Worm (Caenorhabditis elegans) whole organism, L1 larva: Measurements from ENCODE around the gene alkb-1.

Experiments used
- C16A3.4 ChIP-seq: fragments of 150-350 bp; optimal IDR thresholded peaks from 2 replicates; lab custom pipeline; 2014; ENCODE audit warnings: missing biosample characterization, missing genetic modification characterization
- C34B4.2 ChIP-seq: sonication (generic microtip); optimal IDR thresholded peaks from 2 replicates; lab custom pipeline; 2017; ENCODE audit warnings: mild to moderate bottlenecking, missing genetic modification characterization, missing compliant biosample characterization
- F16B12.6 ChIP-seq: fragments of 150-350 bp; optimal IDR thresholded peaks from 2 replicates; lab custom pipeline; 2014; ENCODE audit warnings: missing biosample characterization, missing genetic modification characterization
- Y116A8C.19 ChIP-seq: sonication (generic microtip); optimal IDR thresholded peaks from 2 replicates; lab custom pipeline; 2016; ENCODE audit warnings: missing compliant biosample characterization, missing genetic modification characterization, borderline replicate concordance
- aha-1 ChIP-seq: fragments of 150-350 bp; optimal IDR thresholded peaks from 2 replicates; lab custom pipeline; 2014; ENCODE audit warnings: missing biosample characterization, missing genetic modification characterization
- alr-1 ChIP-seq: fragments of 200-800 bp; sonication (Bioruptor generic); optimal IDR thresholded peaks from 2 replicates; lab custom pipeline; 2018; ENCODE audit warnings: borderline replicate concordance, mild to moderate bottlenecking, missing genetic modification characterization, missing compliant biosample characterization
- ama-1 ChIP-seq: fragments of 150-350 bp; optimal IDR thresholded peaks from 2 replicates; lab custom pipeline; 2014
- blmp-1 ChIP-seq: fragments of 150-350 bp; optimal IDR thresholded peaks from 2 replicates; lab custom pipeline; 2014; ENCODE audit warnings: missing biosample characterization, missing genetic modification characterization
- ceh-8 ChIP-seq: fragments of 200-800 bp; sonication (Bioruptor generic); optimal IDR thresholded peaks from 2 replicates; lab custom pipeline; 2018; ENCODE audit warnings: mild to moderate bottlenecking, missing genetic modification characterization, moderate library complexity, missing compliant biosample characterization
- ceh-88 ChIP-seq: fragments of 200-800 bp; sonication (Bioruptor generic); IDR thresholded peaks from 2 replicates; pipeline ENCODE4 v1.3.6; 2022; ENCODE audit warnings: missing genetic modification characterization, missing compliant biosample characterization
- dpl-1 ChIP-seq, 3 experiments: fragments of 150-350 bp in 2 of 3; sonication (generic microtip) in 1 of 3; optimal IDR thresholded peaks; 2 replicates each; lab custom pipeline; 2014 to 2017; ENCODE audit warnings: missing biosample characterization in 3 of 3, missing genetic modification characterization in 3 of 3, missing genetic modification reagents in 3 of 3
- efl-1 ChIP-seq, 4 experiments: fragments of 150-350 bp; optimal IDR thresholded peaks in 3 of 4; peaks in 1 of 4; 1 replicate in 1 of 4; 2 replicates in 3 of 4; lab custom pipeline; 2014; ENCODE audit warnings: missing biosample characterization in 2 of 4, missing genetic modification characterization in 2 of 4, missing genetic modification reagents in 2 of 4
- efl-3 ChIP-seq: fragments of 200-800 bp; sonication (Bioruptor generic); optimal IDR thresholded peaks from 2 replicates; lab custom pipeline; 2018; ENCODE audit warnings: mild to moderate bottlenecking, missing genetic modification characterization, missing compliant biosample characterization
- egl-27 ChIP-seq, 2 experiments: fragments of 150-350 bp in 1 of 2; sonication (generic microtip); optimal IDR thresholded peaks; 3 replicates each; lab custom pipeline; 2017 to 2018; ENCODE audit warnings: missing biosample characterization in 2 of 2, missing genetic modification characterization in 2 of 2, missing genetic modification reagents in 2 of 2
- elt-2 ChIP-seq: sonication (generic microtip); optimal IDR thresholded peaks from 2 replicates; lab custom pipeline; 2016; ENCODE audit warnings: missing genetic modification characterization, mild to moderate bottlenecking, inconsistent platforms, missing compliant biosample characterization, missing genetic modification reagents
- fkh-10 ChIP-seq: sonication (generic microtip); optimal IDR thresholded peaks from 2 replicates; lab custom pipeline; 2017; ENCODE audit warnings: missing biosample characterization, missing genetic modification reagents, missing genetic modification characterization
- fkh-4 ChIP-seq: sonication (generic microtip); optimal IDR thresholded peaks from 2 replicates; lab custom pipeline; 2016; ENCODE audit warnings: missing compliant biosample characterization, missing genetic modification characterization, borderline replicate concordance
- grh-1 ChIP-seq: fragments of 200-800 bp; sonication (Bioruptor generic); IDR thresholded peaks from 2 replicates; pipeline ENCODE4 v1.3.6; 2022; ENCODE audit warnings: missing genetic modification reagents, missing genetic modification characterization, missing compliant biosample characterization
- hlh-17 ChIP-seq: fragments of 200-800 bp; sonication (Bioruptor generic); optimal IDR thresholded peaks from 2 replicates; lab custom pipeline; 2018; ENCODE audit warnings: missing genetic modification characterization, mild to moderate bottlenecking, missing compliant biosample characterization, moderate library complexity, borderline replicate concordance
- hlh-4 ChIP-seq: sonication (generic microtip); optimal IDR thresholded peaks from 2 replicates; lab custom pipeline; 2016; ENCODE audit warnings: mild to moderate bottlenecking, missing genetic modification characterization, missing compliant biosample characterization
- isw-1 ChIP-seq: fragments of 200-800 bp; sonication (Bioruptor generic); IDR thresholded peaks from 2 replicates; pipeline ENCODE4 v1.3.6; 2022; ENCODE audit warnings: missing genetic modification characterization, missing compliant biosample characterization
- lin-14 ChIP-seq: fragments of 200-800 bp; sonication (Bioruptor generic); optimal IDR thresholded peaks from 2 replicates; lab custom pipeline; 2018; ENCODE audit warnings: mild to moderate bottlenecking, missing genetic modification characterization, moderate library complexity, missing compliant biosample characterization
- lin-15B ChIP-seq: fragments of 150-350 bp; sonication (generic microtip); optimal IDR thresholded peaks from 3 replicates; lab custom pipeline; 2014; ENCODE audit warnings: missing biosample characterization, missing genetic modification characterization
- lin-35 ChIP-seq, 2 experiments: fragments of 150-350 bp; optimal IDR thresholded peaks; 2 replicates each; lab custom pipeline; 2014; ENCODE audit warnings: missing biosample characterization in 2 of 2, missing genetic modification characterization in 2 of 2, missing genetic modification reagents in 2 of 2
- lin-39 ChIP-seq: fragments of 150-350 bp; optimal IDR thresholded peaks from 2 replicates; lab custom pipeline; 2014; ENCODE audit warnings: missing biosample characterization, missing genetic modification reagents, missing genetic modification characterization
- lsy-2 ChIP-seq, 2 experiments: fragments of 150-350 bp; optimal IDR thresholded peaks; 2 replicates each; lab custom pipeline; 2014; ENCODE audit warnings: missing biosample characterization in 2 of 2, missing genetic modification characterization in 2 of 2
- mdl-1 ChIP-seq, 2 experiments: fragments of 150-350 bp; optimal IDR thresholded peaks; 2 replicates each; lab custom pipeline; 2014 to 2017; ENCODE audit warnings: missing biosample characterization in 2 of 2, missing genetic modification characterization in 2 of 2, inconsistent platforms in 1 of 2
- mef-2 ChIP-seq: fragments of 150-350 bp; optimal IDR thresholded peaks from 2 replicates; lab custom pipeline; 2014; ENCODE audit warnings: missing biosample characterization, missing genetic modification characterization
- nhr-12 ChIP-seq: sonication (generic microtip); optimal IDR thresholded peaks from 2 replicates; lab custom pipeline; 2017; ENCODE audit warnings: missing biosample characterization, missing genetic modification characterization
- nhr-19 ChIP-seq: fragments of 200-800 bp; sonication (Bioruptor generic); conservative IDR thresholded peaks from 2 replicates; pipeline ENCODE4 v1.3.6; 2022; ENCODE audit warnings: missing genetic modification characterization, missing compliant biosample characterization
- nhr-237 ChIP-seq: fragments of 150-350 bp; optimal IDR thresholded peaks from 2 replicates; lab custom pipeline; 2014; ENCODE audit warnings: missing biosample characterization, missing genetic modification characterization
- nhr-47 ChIP-seq: sonication (generic microtip); optimal IDR thresholded peaks from 2 replicates; lab custom pipeline; 2016; ENCODE audit warnings: mild to moderate bottlenecking, missing genetic modification characterization, moderate library complexity, missing compliant biosample characterization
- nhr-71 ChIP-seq: sonication (generic microtip); optimal IDR thresholded peaks from 2 replicates; lab custom pipeline; 2016; ENCODE audit warnings: mild to moderate bottlenecking, missing genetic modification characterization, moderate library complexity, missing compliant biosample characterization
- pax-3 ChIP-seq: fragments of 200-800 bp; sonication (Bioruptor generic); optimal IDR thresholded peaks from 2 replicates; lab custom pipeline; 2018; ENCODE audit warnings: mild to moderate bottlenecking, missing genetic modification characterization, moderate library complexity, missing compliant biosample characterization
- skn-1 ChIP-seq: fragments of 150-350 bp; optimal IDR thresholded peaks from 2 replicates; lab custom pipeline; 2014; ENCODE audit warnings: missing biosample characterization, missing genetic modification characterization
- snu-23 ChIP-seq: sonication (generic microtip); optimal IDR thresholded peaks from 2 replicates; lab custom pipeline; 2016; ENCODE audit warnings: missing genetic modification characterization, missing compliant biosample characterization
- sox-4 ChIP-seq: sonication (generic microtip); optimal IDR thresholded peaks from 2 replicates; lab custom pipeline; 2016; ENCODE audit warnings: missing genetic modification characterization, missing compliant biosample characterization
- sup-37 ChIP-seq: fragments of 200-800 bp; sonication (Bioruptor generic); optimal IDR thresholded peaks from 2 replicates; lab custom pipeline; 2018; ENCODE audit warnings: mild to moderate bottlenecking, missing genetic modification characterization, missing compliant biosample characterization
- swsn-7 ChIP-seq: sonication (generic microtip); optimal IDR thresholded peaks from 2 replicates; lab custom pipeline; 2016; ENCODE audit warnings: missing genetic modification characterization, missing compliant biosample characterization
- tbx-2 ChIP-seq: sonication (generic microtip); optimal IDR thresholded peaks from 2 replicates; lab custom pipeline; 2016; ENCODE audit warnings: missing genetic modification characterization, missing compliant biosample characterization
- tlp-1 ChIP-seq: fragments of 150-350 bp; optimal IDR thresholded peaks from 2 replicates; lab custom pipeline; 2014; ENCODE audit warnings: missing biosample characterization, missing genetic modification characterization
- unc-30 ChIP-seq: sonication (generic microtip); optimal IDR thresholded peaks from 2 replicates; lab custom pipeline; 2017; ENCODE audit warnings: missing biosample characterization, missing genetic modification characterization
- unc-86 ChIP-seq: sonication (generic microtip); optimal IDR thresholded peaks from 2 replicates; lab custom pipeline; 2016; ENCODE audit warnings: missing genetic modification characterization, missing compliant biosample characterization
- unc-98 ChIP-seq: fragments of 200-800 bp; sonication (Bioruptor generic); IDR thresholded peaks from 2 replicates; pipeline ENCODE4 v1.3.6; 2022; ENCODE audit warnings: missing genetic modification characterization, missing compliant biosample characterization
- vab-15 ChIP-seq: sonication (generic microtip); optimal IDR thresholded peaks from 2 replicates; lab custom pipeline; 2017; ENCODE audit warnings: missing genotype, mild to moderate bottlenecking, missing genetic modification characterization, missing compliant biosample characterization
- xbp-1 ChIP-seq: sonication (generic microtip); optimal IDR thresholded peaks from 2 replicates; lab custom pipeline; 2016; ENCODE audit warnings: missing genetic modification characterization, missing compliant biosample characterization
- zag-1 ChIP-seq: fragments of 150-350 bp; optimal IDR thresholded peaks from 2 replicates; lab custom pipeline; 2014; ENCODE audit warnings: missing biosample characterization, missing genetic modification characterization
- ztf-11 ChIP-seq, 2 experiments: sonication (generic microtip); optimal IDR thresholded peaks; 2 replicates each; lab custom pipeline; 2016 to 2017; ENCODE audit warnings: missing genetic modification characterization in 2 of 2, missing biosample characterization in 1 of 2, missing compliant biosample characterization in 1 of 2
- ztf-4 ChIP-seq: fragments of 150-350 bp; optimal IDR thresholded peaks from 2 replicates; lab custom pipeline; 2014; ENCODE audit warnings: missing biosample characterization, missing genetic modification characterization

alkb-1 gene

ce11 chrII:1436715-1437114 lies 24.5 kb downstream of the alkb-1 start:
- no peak for TF ChIP-seq efl-1 (optimal IDR thresholded peaks at IDR 0.05; lab: Kevin White, UChicago)
- no peak for TF ChIP-seq efl-1 (GFP tag; optimal IDR thresholded peaks at IDR 0.05 in 1 of 2; lab: Kevin White, UChicago)
- TF ChIP-seq fkh-10 (GFP tag; lab: Kevin White, UChicago), result no peak
- TF ChIP-seq sup-37 (GFP tag; lab: Kevin White, UChicago), result no peak
- no peak for TF ChIP-seq Y116A8C.19
- no peak for TF ChIP-seq ztf-11 (tag; optimal IDR thresholded peaks at IDR 0.05; lab: Kevin White, UChicago)
- no peak for TF ChIP-seq grh-1
- TF ChIP-seq lin-35 (GFP tag; optimal IDR thresholded peaks at IDR 0.05; lab: Kevin White, UChicago), result no peak
- TF ChIP-seq ceh-88, result no peak
- TF ChIP-seq aha-1 (tag; lab: Kevin White, UChicago), result no peak
- no peak for TF ChIP-seq vab-15
- no peak for TF ChIP-seq ztf-4 (tag; lab: Kevin White, UChicago)
- no peak for TF ChIP-seq tbx-2 (tag; lab: Kevin White, UChicago)
- no peak for TF ChIP-seq ceh-8 (GFP tag; lab: Kevin White, UChicago)
- no peak for TF ChIP-seq nhr-237 (tag; lab: Kevin White, UChicago)
- TF ChIP-seq unc-30 (tag; lab: Kevin White, UChicago), result no peak
- no peak for TF ChIP-seq hlh-4 (tag; lab: Kevin White, UChicago)
- TF ChIP-seq C16A3.4 (tag; lab: Kevin White, UChicago), result no peak
- TF ChIP-seq zag-1 (tag; lab: Kevin White, UChicago), result no peak
- TF ChIP-seq efl-3 (GFP tag; lab: Kevin White, UChicago), result no peak
- no peak for TF ChIP-seq nhr-47 (tag; lab: Kevin White, UChicago)

DNA sequence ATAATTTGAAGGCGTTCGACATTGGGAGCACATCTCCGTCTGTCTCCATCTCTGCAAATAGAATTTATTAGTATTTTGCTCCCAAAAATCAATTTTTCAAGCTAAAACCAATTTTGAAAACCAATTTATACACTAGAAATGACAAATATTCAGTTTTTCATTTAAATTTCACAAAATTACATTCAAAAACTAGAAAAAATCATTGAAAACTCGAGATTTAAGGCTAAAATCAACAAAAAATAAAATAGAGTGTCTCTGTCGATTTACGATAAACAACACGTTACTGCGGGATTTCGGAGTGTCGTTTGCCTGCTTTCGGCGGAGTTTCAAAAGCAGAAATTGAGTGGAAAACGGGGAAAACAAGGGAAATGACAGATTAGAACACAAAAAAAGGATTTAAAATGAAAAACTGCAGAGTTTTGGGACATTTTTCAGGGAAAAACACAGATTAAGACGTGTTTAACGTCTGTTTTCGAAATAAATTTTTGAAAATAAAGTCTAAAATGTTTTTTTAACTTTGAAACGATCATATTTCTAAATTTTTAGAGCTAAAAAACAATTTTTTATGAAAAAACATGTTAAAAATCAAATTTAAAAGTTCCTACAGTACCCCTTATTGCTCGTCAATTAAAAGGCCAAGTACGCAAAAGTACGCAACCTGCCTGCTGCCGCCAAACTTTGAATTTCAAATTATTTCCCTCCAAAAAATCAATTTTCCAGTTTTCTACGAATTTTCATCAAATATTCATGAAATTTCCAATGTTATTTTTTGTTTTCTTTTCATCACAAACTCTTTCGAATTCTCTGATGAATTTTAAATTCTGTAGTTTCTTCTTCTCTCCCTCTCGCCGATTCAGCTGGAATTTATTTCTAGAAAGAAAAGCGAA lies 25.5 kb downstream of the alkb-1 start, which contains the start of gene nol-6:
Gene nol-6 (minus strand): TSS at position 51 of the 887 bp plus-strand sequence.
- TF ChIP-seq sox-4 (tag; lab: Kevin White, UChicago) (no peak), mef-2 (tag; lab: Kevin White, UChicago) (no peak), tlp-1 (no peak), lin-14 (GFP tag; lab: Kevin White, UChicago) (no peak), lin-35 (GFP tag; optimal IDR thresholded peaks at IDR 0.05; lab: Kevin White, UChicago) (peak; percentile 87 to 96), lin-15B (tag; lab: Kevin White, UChicago) (peak; percentile 26), isw-1 (GFP tag; lab: Robert Waterston, UW) (peak; percentile 39), hlh-17 (no peak), unc-86 (tag; lab: Kevin White, UChicago) (no peak), alr-1 (no peak), nhr-19 (GFP tag; lab: Robert Waterston, UW) (no peak), elt-2 (tag; lab: Kevin White, UChicago) (no peak), tbx-2 (tag; lab: Kevin White, UChicago) (peak; percentile 41), lin-39 (tag; lab: Kevin White, UChicago) (peak; percentile 23), C16A3.4 (tag; lab: Kevin White, UChicago) (no peak), swsn-7 (tag; lab: Kevin White, UChicago) (peak; percentile 17), unc-98 (GFP tag; lab: Robert Waterston, UW) (no peak), lsy-2 (tag; optimal IDR thresholded peaks at IDR 0.05; lab: Kevin White, UChicago) (peak; percentile 61 to 67), zag-1 (tag; lab: Kevin White, UChicago) (no peak), ama-1 (lab: Kevin White, UChicago) (no peak), mdl-1 (tag; optimal IDR thresholded peaks at IDR 0.05; lab: Kevin White, UChicago) (peak in 1 of 2 experiments; percentile 10), ceh-8 (GFP tag; lab: Kevin White, UChicago) (no peak), ztf-4 (tag; lab: Kevin White, UChicago) (no peak), nhr-71 (no peak), F16B12.6 (tag; lab: Kevin White, UChicago) (peak; percentile 46), pax-3 (no peak), blmp-1 (tag; lab: Kevin White, UChicago) (peak; percentile 30), skn-1 (tag; lab: Kevin White, UChicago) (peak; percentile 62), xbp-1 (tag; lab: Kevin White, UChicago) (peak; percentile 24), egl-27 (tag; optimal IDR thresholded peaks at IDR 0.05; lab: Kevin White, UChicago) (no peak), fkh-4 (no peak), C34B4.2 (tag; lab: Kevin White, UChicago) (no peak), snu-23 (GFP tag; lab: Kevin White, UChicago) (peak; percentile 53), dpl-1 (GFP tag; optimal IDR thresholded peaks at IDR 0.05; lab: Kevin White, UChicago) (peak; percentile 82 to 94 (median 92)), nhr-12 (tag; lab: Kevin White, UChicago) (no peak)
